Worm (Caenorhabditis elegans): ENCODE data around the gene Y57G11C.43.
A peak's percentile ranks its signal among the peaks of the same experiment; 100 is the strongest.

Y57G11C.43 gene

DNA sequence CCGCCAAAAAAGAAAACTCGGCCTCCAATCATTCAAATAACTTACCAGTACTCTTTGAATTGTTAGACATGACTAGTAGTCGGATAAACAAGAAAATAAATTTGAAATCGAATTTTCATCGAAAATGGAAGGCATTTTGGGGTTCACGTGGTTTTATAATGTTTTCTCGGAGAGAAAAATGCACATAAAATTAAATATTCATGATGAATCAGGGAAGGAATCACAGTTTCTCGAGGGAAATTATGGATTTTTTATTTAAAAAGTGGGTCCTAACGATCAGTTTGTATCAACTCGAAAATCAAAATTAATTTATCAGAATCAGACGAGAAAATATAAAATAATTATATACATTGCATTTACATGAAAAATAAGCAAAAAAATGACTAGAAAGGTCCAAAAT, 3.9 kb upstream of the Y57G11C.43 start, which contains the start of gene Y57G11C.5:
Gene Y57G11C.5 (minus strand): TSS at position 101 of the 400 bp plus-strand sequence.
- no peak for TF ChIP-seq ceh-14 (tag; optimal IDR thresholded peaks at IDR 0.05)
- no peak for TF ChIP-seq K09A11.1 (tag; optimal IDR thresholded peaks at IDR 0.05; ENCODE audit: insufficient read depth)
- no peak for TF ChIP-seq tbx-2 (tag; optimal IDR thresholded peaks at IDR 0.05)
- no peak for TF ChIP-seq T23F11.4 (GFP tag; optimal IDR thresholded peaks at IDR 0.05)
- no peak for TF ChIP-seq Y22D7AL.16 (tag; optimal IDR thresholded peaks at IDR 0.05)
- TF ChIP-seq pax-1 (tag; optimal IDR thresholded peaks at IDR 0.05) = no peak
- no peak for TF ChIP-seq zip-5 (tag; optimal IDR thresholded peaks at IDR 0.05)
- TF ChIP-seq ama-1 (optimal IDR thresholded peaks at IDR 0.05) = no peak
- TF ChIP-seq ceh-24 (tag; optimal IDR thresholded peaks at IDR 0.05) = no peak
- TF ChIP-seq nhr-11 (tag; optimal IDR thresholded peaks at IDR 0.05) = no peak
- no peak for TF ChIP-seq elt-4 (tag; optimal IDR thresholded peaks at IDR 0.05)

DNA sequence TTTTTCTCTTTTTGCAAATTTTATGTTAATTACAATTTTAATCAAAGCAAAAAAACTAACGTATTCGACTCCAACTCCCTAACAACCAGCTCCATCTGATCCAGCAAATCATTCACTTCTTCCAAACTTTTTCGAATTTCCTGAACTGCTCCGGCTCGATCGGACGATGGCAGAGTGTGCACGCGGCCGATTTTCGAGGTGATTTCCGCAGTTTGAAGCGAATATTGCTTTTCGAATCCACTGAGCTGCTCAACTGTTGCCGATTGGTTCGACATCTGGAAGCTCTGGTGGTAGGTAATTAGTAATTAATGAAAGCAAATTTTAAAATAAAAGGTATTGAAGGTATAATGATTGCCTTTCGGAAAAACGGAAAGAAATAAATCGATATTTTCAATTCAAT, 2.9 kb upstream of the Y57G11C.43 start, which contains the start of gene vti-1:
Gene vti-1 (minus strand): TSS at position 284 of the 400 bp plus-strand sequence.
- TF ChIP-seq ceh-6 (GFP tag; optimal IDR thresholded peaks at IDR 0.05) (no peak), elt-4 (tag; optimal IDR thresholded peaks at IDR 0.05) (no peak), hlh-30 (tag; optimal IDR thresholded peaks at IDR 0.05; ENCODE audit: insufficient read depth) (no peak)

DNA sequence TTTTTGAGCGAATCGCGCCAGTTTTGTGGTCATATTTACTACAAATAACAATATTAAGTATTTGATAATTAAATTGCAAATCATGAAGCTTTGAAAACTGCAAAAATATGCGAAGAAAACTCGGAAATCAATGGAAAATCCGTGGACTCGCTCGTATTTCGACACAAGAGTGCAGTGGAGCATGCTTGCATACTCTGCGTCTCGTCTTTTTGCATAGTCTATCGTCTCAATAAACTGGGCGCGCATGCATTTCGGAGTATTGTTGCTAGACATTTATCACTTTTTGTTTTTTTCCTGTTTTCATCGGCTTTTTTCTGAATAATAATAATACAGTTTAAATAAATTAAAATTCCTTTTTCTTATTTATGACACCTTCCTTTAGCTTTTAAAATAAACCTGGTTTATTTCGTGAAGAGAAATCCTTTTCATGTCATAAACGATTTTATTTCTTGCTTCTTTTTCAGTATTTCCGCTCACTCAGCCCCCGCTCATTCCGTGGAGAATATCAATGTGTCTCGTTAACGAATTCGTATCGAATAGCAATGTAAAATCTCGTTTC, 1.5 kb upstream of the Y57G11C.43 start, which contains the start of the genes mrps-7 and Y57G11C.3:
Gene mrps-7 (minus strand): TSS at position 38 of the 559 bp plus-strand sequence.
Gene Y57G11C.3 (plus strand): TSS at position 509 of the 559 bp plus-strand sequence.
- peak; percentile 57 for TF ChIP-seq ceh-31 (tag; optimal IDR thresholded peaks at IDR 0.05)
- TF ChIP-seq nfya-1 (tag; optimal IDR thresholded peaks at IDR 0.05) = peak; percentile 80
- peak; percentile 51 for TF ChIP-seq elt-2 (tag; optimal IDR thresholded peaks at IDR 0.05)
- TF ChIP-seq unc-86 (tag; optimal IDR thresholded peaks at IDR 0.05) = peak; percentile 6
- TF ChIP-seq npax-4 (tag; optimal IDR thresholded peaks at IDR 0.05) = no peak
- peak; percentile 54 for TF ChIP-seq ceh-18 (tag; optimal IDR thresholded peaks at IDR 0.05)
- TF ChIP-seq tbx-2 (tag; optimal IDR thresholded peaks at IDR 0.05) = peak; percentile 55
- no peak for TF ChIP-seq mec-3 (tag; optimal IDR thresholded peaks at IDR 0.05; ENCODE audit: borderline replicate concordance)
- TF ChIP-seq ceh-48 (tag; optimal IDR thresholded peaks at IDR 0.05) = peak; percentile 72
- TF ChIP-seq hlh-30 (tag; optimal IDR thresholded peaks at IDR 0.05; ENCODE audit: insufficient read depth) = peak; percentile 44
- TF ChIP-seq lin-11 (tag; optimal IDR thresholded peaks at IDR 0.05) = no peak
- peak; percentile 15 for TF ChIP-seq madf-2 (tag; optimal IDR thresholded peaks at IDR 0.05)
- TF ChIP-seq dve-1 (tag; optimal IDR thresholded peaks at IDR 0.05) = peak; percentile 79
- no peak for TF ChIP-seq ets-4 (tag; optimal IDR thresholded peaks at IDR 0.05)
- TF ChIP-seq unc-55 (GFP tag; optimal IDR thresholded peaks at IDR 0.05) = peak; percentile 81
- peak; percentile 19 for TF ChIP-seq pros-1 (tag; optimal IDR thresholded peaks at IDR 0.05)
- peak; percentile 30 for TF ChIP-seq ceh-34 (tag; optimal IDR thresholded peaks at IDR 0.05)
- TF ChIP-seq pax-1 (tag; optimal IDR thresholded peaks at IDR 0.05) = peak; percentile 80
- no peak for TF ChIP-seq fax-1 (tag; optimal IDR thresholded peaks at IDR 0.05)
- TF ChIP-seq Y22D7AL.16 (tag; optimal IDR thresholded peaks at IDR 0.05) = no peak
- peak; percentile 24 for TF ChIP-seq ztf-16 (tag; optimal IDR thresholded peaks at IDR 0.05)
- no peak for TF ChIP-seq fkh-6 (tag; optimal IDR thresholded peaks at IDR 0.05)
- peak; percentile 84 for TF ChIP-seq ceh-30 (tag; optimal IDR thresholded peaks at IDR 0.05)
- TF ChIP-seq ceh-6 (GFP tag; optimal IDR thresholded peaks at IDR 0.05) = no peak
- TF ChIP-seq zip-5 (tag; optimal IDR thresholded peaks at IDR 0.05) = no peak
- peak; percentile 49 for TF ChIP-seq unc-42 (tag; optimal IDR thresholded peaks at IDR 0.05)
- no peak for TF ChIP-seq nhr-11 (tag; optimal IDR thresholded peaks at IDR 0.05)
- no peak for TF ChIP-seq dmd-4 (tag; optimal IDR thresholded peaks at IDR 0.05; ENCODE audit: borderline replicate concordance)

DNA sequence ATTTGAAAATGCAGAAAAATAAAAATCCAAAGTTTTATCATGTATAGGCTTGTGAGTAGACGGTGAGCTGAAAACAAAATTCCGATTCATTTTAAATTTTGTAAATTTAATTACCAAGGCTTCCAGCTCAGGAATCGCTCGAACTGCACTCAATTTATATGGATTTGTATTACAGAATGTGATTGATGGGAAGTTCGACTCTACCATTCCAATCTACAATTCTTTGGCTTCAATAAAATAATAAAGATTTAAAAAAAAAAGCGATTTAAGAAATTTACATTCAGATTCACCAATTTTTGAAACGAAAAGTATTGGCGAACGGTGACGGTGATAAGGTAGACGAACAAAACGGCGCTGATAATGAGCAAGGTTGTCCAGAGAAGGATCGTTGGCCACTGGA, 1.4 kb downstream of the Y57G11C.43 start:
- TF ChIP-seq zip-5 (tag; optimal IDR thresholded peaks at IDR 0.05) = no peak
- TF ChIP-seq hlh-13 (GFP tag; optimal IDR thresholded peaks at IDR 0.05) = no peak
- no peak for TF ChIP-seq unc-42 (tag; optimal IDR thresholded peaks at IDR 0.05)
- no peak for TF ChIP-seq nfya-1 (tag; optimal IDR thresholded peaks at IDR 0.05)
- no peak for TF ChIP-seq ceh-18 (tag; optimal IDR thresholded peaks at IDR 0.05)
- TF ChIP-seq fax-1 (tag; optimal IDR thresholded peaks at IDR 0.05) = no peak
- TF ChIP-seq tbx-2 (tag; optimal IDR thresholded peaks at IDR 0.05) = no peak
- TF ChIP-seq ref-2 (tag; optimal IDR thresholded peaks at IDR 0.05) = no peak
- TF ChIP-seq pag-3 (tag; optimal IDR thresholded peaks at IDR 0.05; ENCODE audit: borderline replicate concordance) = no peak
- no peak for TF ChIP-seq pat-9 (tag; optimal IDR thresholded peaks at IDR 0.05)
- no peak for TF ChIP-seq hlh-15 (tag; optimal IDR thresholded peaks at IDR 0.05)
- TF ChIP-seq ceh-9 (tag; optimal IDR thresholded peaks at IDR 0.05) = no peak
- no peak for TF ChIP-seq ceh-22 (tag; optimal IDR thresholded peaks at IDR 0.05)

Measured in whole organism, late embryonic.